Fruit fly (Drosophila melanogaster): ENCODE data around the gene futsch.

The futsch gene

DNA sequence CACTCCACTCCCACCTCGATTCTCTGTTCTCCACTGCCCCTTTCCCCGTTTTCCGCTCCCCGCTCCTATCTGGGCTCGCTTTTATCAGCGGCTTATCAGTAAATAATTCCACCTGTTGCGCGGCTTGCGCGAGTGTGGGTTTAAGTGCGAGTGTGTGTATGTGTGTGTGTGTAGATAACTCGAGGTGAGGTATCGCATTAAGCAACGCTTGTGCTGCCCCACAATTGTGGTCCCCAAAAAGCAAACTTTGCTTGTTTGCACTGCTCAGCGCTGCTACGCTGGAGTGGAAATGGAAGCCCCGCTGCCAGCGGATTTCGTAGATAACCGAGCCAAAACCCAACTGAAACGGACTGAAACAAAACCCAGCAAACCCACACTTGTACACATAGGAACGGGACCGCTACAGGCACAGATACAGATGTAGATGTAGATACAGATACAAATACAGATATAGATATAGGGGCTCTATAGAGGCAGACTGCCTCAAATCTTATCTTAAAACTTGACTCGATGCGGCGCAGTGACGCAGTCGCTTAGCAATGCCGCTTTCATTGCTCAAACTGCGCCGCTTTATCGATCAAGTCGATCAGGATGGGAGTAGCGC lies 21.6 kb upstream of the futsch start (continued):
- TF ChIP-seq jumu (GFP tag; optimal IDR thresholded peaks at IDR 0.05) (no peak), dimm (GFP tag; IDR thresholded peaks at IDR 0.05) (no peak), CG12219 (GFP tag; optimal IDR thresholded peaks at IDR 0.05) (no peak), CG8944 (GFP tag; optimal IDR thresholded peaks at IDR 0.05) (no peak), CG15011 (GFP tag; optimal IDR thresholded peaks at IDR 0.05) (no peak), CG16779 (GFP tag; IDR thresholded peaks at IDR 0.05) (no peak), CG14014 (GFP tag; IDR thresholded peaks at IDR 0.05) (no peak), crol (GFP tag; IDR thresholded peaks at IDR 0.05) (peak; percentile 85), Chrac-16 (GFP tag; optimal IDR thresholded peaks at IDR 0.05) (no peak), CG10147 (GFP tag; optimal IDR thresholded peaks at IDR 0.05) (no peak), CG2678 (tag; optimal IDR thresholded peaks at IDR 0.05) (peak; percentile 35), E2f1 (GFP tag; IDR thresholded peaks at IDR 0.05) (no peak), sob (GFP tag; IDR thresholded peaks at IDR 0.05) (0 out of 2 replicates have a peak, but pooled peaks have one; percentile 8), CG12744 (GFP tag; optimal IDR thresholded peaks at IDR 0.05) (no peak), CTCF (GFP tag; optimal IDR thresholded peaks at IDR 0.05) (no peak), p53 (GFP tag; optimal IDR thresholded peaks at IDR 0.05) (no peak), Dp (GFP tag; optimal IDR thresholded peaks at IDR 0.05) (no peak), ab (GFP tag; optimal IDR thresholded peaks at IDR 0.05) (no peak), CG4328 (GFP tag; optimal IDR thresholded peaks at IDR 0.05) (no peak), tgo (GFP tag; IDR thresholded peaks at IDR 0.05) (no peak), CG12942 (GFP tag; optimal IDR thresholded peaks at IDR 0.05) (no peak), CG4404 (GFP tag; IDR thresholded peaks at IDR 0.05) (no peak), bigmax (GFP tag; optimal IDR thresholded peaks at IDR 0.05) (no peak), CG6689 (GFP tag; IDR thresholded peaks at IDR 0.05) (no peak), CG43689 (GFP tag; IDR thresholded peaks at IDR 0.05) (no peak), CG7928 (GFP tag; optimal IDR thresholded peaks at IDR 0.05) (no peak), Dip2 (GFP tag; IDR thresholded peaks at IDR 0.05) (no peak), cwo (GFP tag; optimal IDR thresholded peaks at IDR 0.05) (no peak), sna (GFP tag; IDR thresholded peaks at IDR 0.05; ENCODE audit: partially characterized antibody) (no peak), Nf-YA (GFP tag; IDR thresholded peaks at IDR 0.05) (no peak), Hsf (GFP tag; optimal IDR thresholded peaks at IDR 0.05) (no peak), CG10462 (GFP tag; optimal IDR thresholded peaks at IDR 0.05) (no peak), Fer3 (tag; optimal IDR thresholded peaks at IDR 0.05) (no peak), Max (GFP tag; optimal IDR thresholded peaks at IDR 0.05) (no peak), CG16813 (GFP tag; IDR thresholded peaks at IDR 0.05; ENCODE audit: partially characterized antibody) (no peak), nom (GFP tag; optimal IDR thresholded peaks at IDR 0.05) (no peak), br (optimal IDR thresholded peaks at IDR 0.05) (no peak), ewg (GFP tag; optimal IDR thresholded peaks at IDR 0.05) (no peak), CG34422 (GFP tag; IDR thresholded peaks at IDR 0.05) (no peak), CG17359 (tag; optimal IDR thresholded peaks at IDR 0.05) (peak; percentile 2), nmo (GFP tag; optimal IDR thresholded peaks at IDR 0.05) (no peak), vvl (GFP tag; IDR thresholded peaks at IDR 0.05) (no peak), lbe (GFP tag; optimal IDR thresholded peaks at IDR 0.05) (no peak), Hr39 (optimal IDR thresholded peaks at IDR 0.05) (no peak), Camta (GFP tag; optimal IDR thresholded peaks at IDR 0.05) (no peak), CG9797 (GFP tag; optimal IDR thresholded peaks at IDR 0.05) (no peak), CG15696 (tag; optimal IDR thresholded peaks at IDR 0.05) (peak; percentile 2), CG13424 (tag; optimal IDR thresholded peaks at IDR 0.05) (peak; percentile 6), CG14710 (tag; optimal IDR thresholded peaks at IDR 0.05) (no peak), zen2 (GFP tag; IDR thresholded peaks at IDR 0.05; ENCODE audit: partially characterized antibody) (no peak), CG9215 (GFP tag; IDR thresholded peaks at IDR 0.05) (no peak), toy (GFP tag; IDR thresholded peaks at IDR 0.05) (no peak), CG12236 (GFP tag; optimal IDR thresholded peaks at IDR 0.05) (no peak)

All from whole organism, embryonic.